Worm (Caenorhabditis elegans) whole organism, midembryonic: Measurements from ENCODE around the gene F19G12.3.

Experiments
- T22C8.4 ChIP-seq: fragments of 200-800 bp; sonication (Bioruptor generic); IDR thresholded peaks from 2 replicates; pipeline ENCODE4 v1.3.6; 2022; ENCODE audit warnings: missing genetic modification characterization, missing compliant biosample characterization
- cog-1 ChIP-seq: sonication (generic microtip); optimal IDR thresholded peaks from 2 replicates; lab custom pipeline; 2016; ENCODE audit warnings: missing genetic modification characterization, missing compliant biosample characterization
- flt-1 ChIP-seq: fragments of 200-800 bp; sonication (Bioruptor generic); IDR thresholded peaks from 2 replicates; pipeline ENCODE4 v1.3.6; 2022; ENCODE audit warnings: missing genetic modification characterization, missing compliant biosample characterization
- klf-2 ChIP-seq: fragments of 200-800 bp; sonication (Bioruptor generic); conservative IDR thresholded peaks from 2 replicates; pipeline ENCODE4 v1.3.6; 2022; ENCODE audit warnings: missing genetic modification reagents, missing genetic modification characterization, missing compliant biosample characterization
- med-1 ChIP-seq: sonication (generic microtip); optimal IDR thresholded peaks from 2 replicates; lab custom pipeline; 2017; ENCODE audit warnings: missing genetic modification characterization, mild to moderate bottlenecking, missing compliant biosample characterization, antibody characterized with exemption, missing genetic modification reagents; ENCODE audit not compliant: insufficient read depth
- ref-1 ChIP-seq: fragments of 200-800 bp; sonication (Bioruptor generic); conservative IDR thresholded peaks from 2 replicates; pipeline ENCODE4 v1.3.6; 2022; ENCODE audit warnings: missing genetic modification reagents, missing genetic modification characterization, missing compliant biosample characterization
- tab-1 ChIP-seq: fragments of 200-800 bp; sonication (Bioruptor generic); IDR thresholded peaks from 2 replicates; pipeline ENCODE4 v1.3.6; 2022; ENCODE audit warnings: missing genetic modification characterization, missing compliant biosample characterization
- ztf-23 ChIP-seq: fragments of 200-800 bp; sonication (Bioruptor generic); IDR thresholded peaks from 2 replicates; pipeline ENCODE4 v1.3.6; 2022; ENCODE audit warnings: missing genetic modification reagents, missing genetic modification characterization, missing compliant biosample characterization
- ztf-29 ChIP-seq: fragments of 200-800 bp; sonication (Bioruptor generic); IDR thresholded peaks from 2 replicates; pipeline ENCODE4 v1.3.6; 2022; ENCODE audit warnings: missing genetic modification reagents, missing genetic modification characterization, missing compliant biosample characterization

The F19G12.3 gene

ce11 chrX:1424509-1424908 is at the start of gene F19G12.3:
Gene F19G12.3, plus strand, starts transcription at chrX:1424809.
- TF ChIP-seq klf-2 (GFP tag; lab: Robert Waterston, UW) (no peak), ztf-29 (GFP tag; lab: Robert Waterston, UW) (no peak), flt-1 (no peak), tab-1 (GFP tag; lab: Robert Waterston, UW) (no peak), cog-1 (tag; lab: Kevin White, UChicago) (no peak), med-1 (GFP tag; lab: Kevin White, UChicago) (no peak), T22C8.4 (GFP tag; lab: Robert Waterston, UW) (no peak), ztf-23 (no peak)

- TF ChIP-seq T22C8.4 (GFP tag; lab: Robert Waterston, UW) = 0 out of 2 replicates have a peak, but pooled peaks have one; percentile 29
- peak; percentile 83 for TF ChIP-seq tab-1 (GFP tag; lab: Robert Waterston, UW)
- 0 out of 2 replicates have a peak, but pooled peaks have one; percentile 26 for TF ChIP-seq klf-2 (GFP tag; lab: Robert Waterston, UW)
- TF ChIP-seq ztf-23 = 0 out of 2 replicates have a peak, but pooled peaks have one; percentile 51
- peak; percentile 98 for TF ChIP-seq flt-1
- peak; percentile 75 for TF ChIP-seq ref-1
These were observed 49.5 kb upstream of the F19G12.3 start for ce11 chrX:1375071-1375470.

- peak; percentile 92 for TF ChIP-seq klf-2 (GFP tag; lab: Robert Waterston, UW)
- TF ChIP-seq ztf-23 = peak; percentile 93
- peak; percentile 81 for TF ChIP-seq cog-1 (tag; lab: Kevin White, UChicago)
- peak; percentile 94 for TF ChIP-seq flt-1
- peak; percentile 94 for TF ChIP-seq tab-1 (GFP tag; lab: Robert Waterston, UW)
- TF ChIP-seq med-1 (GFP tag; lab: Kevin White, UChicago) = peak; percentile 59
- peak; percentile 86 for TF ChIP-seq ref-1
- peak; percentile 91 for TF ChIP-seq ztf-29 (GFP tag; lab: Robert Waterston, UW)
- TF ChIP-seq T22C8.4 (GFP tag; lab: Robert Waterston, UW) = peak; percentile 91
These were observed 45.2 kb upstream of the F19G12.3 start for ce11 chrX:1379391-1379790.

- TF ChIP-seq tab-1 (GFP tag; lab: Robert Waterston, UW) (no peak), flt-1 (no peak), med-1 (GFP tag; lab: Kevin White, UChicago) (no peak), ref-1 (no peak), klf-2 (GFP tag; lab: Robert Waterston, UW) (no peak), cog-1 (tag; lab: Kevin White, UChicago) (no peak), T22C8.4 (GFP tag; lab: Robert Waterston, UW) (no peak), ztf-23 (no peak), ztf-29 (GFP tag; lab: Robert Waterston, UW) (no peak)
These were observed 43.0 kb upstream of the F19G12.3 start, which contains the start of gene F56C3.10 for ce11 chrX:1381565-1381964. Gene F56C3.10, minus strand, starts transcription at chrX:1381665.

- no peak for TF ChIP-seq tab-1 (GFP tag; lab: Robert Waterston, UW)
- no peak for TF ChIP-seq cog-1 (tag; lab: Kevin White, UChicago)
- TF ChIP-seq med-1 (GFP tag; lab: Kevin White, UChicago) = no peak
- no peak for TF ChIP-seq ztf-23
- TF ChIP-seq T22C8.4 (GFP tag; lab: Robert Waterston, UW) = no peak
- no peak for TF ChIP-seq ref-1
- TF ChIP-seq klf-2 (GFP tag; lab: Robert Waterston, UW) = no peak
- TF ChIP-seq ztf-29 (GFP tag; lab: Robert Waterston, UW) = no peak
- no peak for TF ChIP-seq flt-1
These were observed 41.1 kb upstream of the F19G12.3 start for ce11 chrX:1383546-1383945.

ce11 chrX:1384538-1384937 is 40.1 kb upstream of the F19G12.3 start, which contains the start of gene F56C3.8:
Gene F56C3.8, minus strand, starts transcription at chrX:1384638.
- no peak for TF ChIP-seq ref-1
- TF ChIP-seq ztf-23 = no peak
- no peak for TF ChIP-seq tab-1 (GFP tag; lab: Robert Waterston, UW)
- TF ChIP-seq klf-2 (GFP tag; lab: Robert Waterston, UW) = no peak
- TF ChIP-seq ztf-29 (GFP tag; lab: Robert Waterston, UW) = no peak
- TF ChIP-seq cog-1 (tag; lab: Kevin White, UChicago) = no peak
- TF ChIP-seq T22C8.4 (GFP tag; lab: Robert Waterston, UW) = no peak
- TF ChIP-seq med-1 (GFP tag; lab: Kevin White, UChicago) = no peak
- no peak for TF ChIP-seq flt-1

ce11 chrX:1386893-1387367 is 37.7 kb upstream of the F19G12.3 start, which contains the start of gene F56C3.1:
Gene F56C3.1, plus strand, starts transcription at chrX:1387317.
- no peak for TF ChIP-seq ztf-23
- TF ChIP-seq flt-1 = no peak
- no peak for TF ChIP-seq T22C8.4 (GFP tag; lab: Robert Waterston, UW)
- TF ChIP-seq tab-1 (GFP tag; lab: Robert Waterston, UW) = no peak
- TF ChIP-seq ztf-29 (GFP tag; lab: Robert Waterston, UW) = no peak
- no peak for TF ChIP-seq ref-1
- no peak for TF ChIP-seq klf-2 (GFP tag; lab: Robert Waterston, UW)
- TF ChIP-seq cog-1 (tag; lab: Kevin White, UChicago) = no peak
- TF ChIP-seq med-1 (GFP tag; lab: Kevin White, UChicago) = no peak

- no peak for TF ChIP-seq klf-2 (GFP tag; lab: Robert Waterston, UW)
- TF ChIP-seq ztf-23 = no peak
- no peak for TF ChIP-seq ztf-29 (GFP tag; lab: Robert Waterston, UW)
- peak; percentile 40 for TF ChIP-seq cog-1 (tag; lab: Kevin White, UChicago)
- TF ChIP-seq med-1 (GFP tag; lab: Kevin White, UChicago) = no peak
These were observed 35.1 kb upstream of the F19G12.3 start for ce11 chrX:1389382-1389983.

ce11 chrX:1393891-1394290 is 30.7 kb upstream of the F19G12.3 start, which contains the start of gene F56C3.9:
Gene F56C3.9, minus strand, starts transcription at chrX:1393991.
- TF ChIP-seq ztf-23 (no peak), med-1 (GFP tag; lab: Kevin White, UChicago) (no peak), tab-1 (GFP tag; lab: Robert Waterston, UW) (no peak), klf-2 (GFP tag; lab: Robert Waterston, UW) (no peak), ref-1 (no peak), ztf-29 (GFP tag; lab: Robert Waterston, UW) (no peak), flt-1 (no peak), T22C8.4 (GFP tag; lab: Robert Waterston, UW) (no peak), cog-1 (tag; lab: Kevin White, UChicago) (no peak)
